Fruit fly (Drosophila melanogaster): ENCODE measurements around the gene tos.
A peak's percentile ranks its signal among the peaks of the same experiment; 100 is the strongest.

Gene tos

dm6 chr2L:18681903-18682302 lies at the start of gene tos:
Gene tos, minus strand, starts transcription at chr2L:18682075.
- no peak for TF ChIP-seq noc (tag; optimal IDR thresholded peaks at IDR 0.05)

DNA sequence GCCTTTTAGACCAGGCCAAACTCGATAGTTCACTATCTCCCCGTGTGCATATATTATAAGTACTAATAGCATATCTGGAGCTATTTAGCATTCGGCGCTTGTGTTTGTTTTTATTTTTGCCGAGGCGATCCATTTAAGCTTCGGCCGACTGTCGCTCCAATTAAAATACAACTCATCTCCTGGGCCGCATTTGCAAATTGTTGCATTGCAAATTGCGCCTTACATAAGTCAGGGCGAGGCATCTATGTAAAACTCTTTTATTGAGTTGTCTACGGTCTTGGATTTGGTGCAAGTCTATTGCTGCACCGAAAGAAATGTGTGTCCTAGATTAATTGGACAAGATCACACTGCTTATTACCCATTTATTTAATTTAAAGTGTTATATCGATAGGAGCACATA lies 46.1 kb upstream of the tos start:
- no peak for TF ChIP-seq noc (tag; optimal IDR thresholded peaks at IDR 0.05)

- no peak for TF ChIP-seq noc (tag; optimal IDR thresholded peaks at IDR 0.05)
Measured at dm6 chr2L:18724842-18725241, 43.0 kb upstream of the tos start.

DNA sequence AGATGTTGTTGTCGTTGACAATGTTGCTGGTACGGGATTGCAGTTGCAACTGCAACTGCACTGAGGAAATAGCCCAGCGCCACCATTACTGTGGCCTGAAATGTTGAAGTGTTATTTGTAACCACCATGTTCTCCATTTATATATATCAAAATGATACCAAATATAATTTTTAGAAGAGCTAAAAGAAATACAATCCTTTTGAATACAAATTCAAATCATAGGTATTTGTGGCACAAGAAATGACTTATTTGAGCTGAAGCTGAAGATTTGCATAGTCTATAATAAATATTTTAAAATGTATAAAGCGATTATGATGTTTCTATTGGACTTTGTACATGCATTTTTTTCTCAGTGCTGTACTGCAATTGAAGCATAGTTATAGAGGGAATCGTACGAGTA lies 37.7 kb upstream of the tos start:
- TF ChIP-seq noc (tag; optimal IDR thresholded peaks at IDR 0.05), result no peak

dm6 chr2L:18717365-18718011 lies 35.6 kb upstream of the tos start:
- no peak for TF ChIP-seq noc (tag; optimal IDR thresholded peaks at IDR 0.05)

DNA sequence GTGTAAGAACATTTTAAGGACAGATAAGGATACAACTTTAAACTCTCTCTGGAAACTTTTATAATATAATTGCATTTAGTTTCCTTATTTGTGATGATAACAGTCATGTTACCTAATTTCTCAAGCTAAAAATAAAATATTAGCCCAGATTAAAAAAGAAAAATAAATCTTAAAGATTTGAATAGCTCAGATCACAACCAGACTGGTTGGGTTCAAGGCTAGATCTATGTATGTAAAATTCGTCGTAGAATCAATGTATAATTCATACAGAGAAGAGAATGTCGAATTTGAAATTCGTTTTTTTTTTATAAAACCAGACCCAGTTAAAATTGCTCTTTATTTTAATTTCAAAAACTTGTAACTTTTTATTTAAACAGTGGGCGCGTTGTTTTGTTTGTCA lies 32.2 kb upstream of the tos start:
- no peak for TF ChIP-seq noc (tag; optimal IDR thresholded peaks at IDR 0.05)

DNA sequence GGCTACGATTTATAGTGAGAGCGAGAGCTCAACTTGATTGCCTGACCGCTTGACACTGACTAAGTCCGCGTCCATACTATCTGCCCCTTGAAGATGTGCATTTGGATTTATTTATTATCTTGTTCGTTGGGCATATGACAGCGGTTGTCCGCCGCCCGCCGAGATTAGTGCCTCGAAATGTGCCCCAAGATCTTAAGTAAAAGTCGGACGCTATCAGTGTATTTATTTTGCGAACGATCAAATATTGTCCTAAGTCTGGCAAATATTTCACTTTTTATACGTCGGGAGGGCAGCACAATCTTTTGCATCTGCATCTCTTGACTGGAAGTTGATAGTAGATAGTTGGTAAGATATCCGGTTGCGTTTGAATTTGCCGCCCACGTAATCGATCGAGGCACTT lies 31.8 kb upstream of the tos start, which contains the start of gene Irk3:
Irk3 (minus strand) TSS at position 63 of the 400 bp plus-strand sequence.
- TF ChIP-seq noc (tag; optimal IDR thresholded peaks at IDR 0.05), result no peak

- peak; percentile 46 for TF ChIP-seq noc (tag; optimal IDR thresholded peaks at IDR 0.05)
Measured at dm6 chr2L:18708239-18708891, 26.5 kb upstream of the tos start, which contains the start of the genes Faf2 and Grip71. Gene Faf2, minus strand, starts transcription at chr2L:18708688. Gene Grip71, plus strand, starts transcription at chr2L:18708846.

DNA sequence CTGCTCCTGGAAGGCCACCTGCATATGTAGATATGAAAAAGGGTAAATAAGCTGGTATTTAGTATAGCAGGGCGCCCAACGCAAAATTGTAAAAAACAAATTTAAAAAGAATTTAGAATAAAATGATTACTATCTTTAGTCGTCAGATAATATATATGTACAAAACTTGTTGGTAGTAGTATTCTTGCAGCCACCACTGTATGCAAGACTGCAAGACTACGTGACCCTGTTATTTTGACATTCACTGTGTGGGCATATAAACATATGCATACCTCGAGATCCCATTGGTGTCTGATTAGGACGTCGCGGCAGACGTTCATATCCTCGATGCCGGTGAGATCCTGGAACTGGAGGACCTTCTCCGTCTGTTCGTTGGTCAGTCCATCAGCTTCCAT lies 26.0 kb upstream of the tos start:
- TF ChIP-seq noc (tag; optimal IDR thresholded peaks at IDR 0.05), result no peak

- peak; percentile 93 for TF ChIP-seq noc (tag; optimal IDR thresholded peaks at IDR 0.05)
Measured at dm6 chr2L:18705617-18706046, 23.8 kb upstream of the tos start, which contains the start of gene Jwa. Gene Jwa, minus strand, starts transcription at chr2L:18705703.

- peak; percentile 85 for TF ChIP-seq noc (tag; optimal IDR thresholded peaks at IDR 0.05)
Measured at dm6 chr2L:18702721-18703488, 21.0 kb upstream of the tos start, which contains the start of the genes CG10376 and CG10343. Gene CG10376, minus strand, starts transcription at chr2L:18703105. Gene CG10343, plus strand, starts transcription at chr2L:18703473.

DNA sequence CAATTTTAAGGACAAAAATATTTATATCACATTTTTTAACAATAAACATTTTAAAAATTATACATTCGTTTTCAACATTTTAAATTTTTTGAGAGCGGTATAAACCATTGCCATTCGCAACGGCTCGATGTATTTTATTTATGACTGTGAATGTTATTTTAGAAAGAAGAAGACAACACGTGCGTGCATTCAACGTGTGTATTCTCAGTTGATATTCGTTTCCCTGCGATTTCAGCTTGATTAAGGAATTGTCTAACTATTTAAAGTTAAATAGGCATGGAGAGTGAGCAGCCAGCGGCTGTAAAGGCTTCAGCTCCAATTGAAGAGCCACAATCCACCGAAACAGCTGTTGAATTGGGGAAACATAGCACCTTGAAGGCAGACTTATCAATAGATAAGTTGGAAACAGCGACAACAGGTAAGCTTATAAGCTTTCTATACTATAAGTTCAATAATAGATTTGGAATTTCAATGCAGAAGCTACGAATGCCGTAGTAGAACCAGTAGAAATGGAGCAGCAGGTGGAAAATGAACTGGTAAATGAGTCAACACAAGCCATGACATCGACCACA lies 16.8 kb upstream of the tos start, which contains the start of gene CG10341:
CG10341 (plus strand) TSS at position 156 of the 572 bp plus-strand sequence.
- no peak for TF ChIP-seq noc (tag; optimal IDR thresholded peaks at IDR 0.05)

DNA sequence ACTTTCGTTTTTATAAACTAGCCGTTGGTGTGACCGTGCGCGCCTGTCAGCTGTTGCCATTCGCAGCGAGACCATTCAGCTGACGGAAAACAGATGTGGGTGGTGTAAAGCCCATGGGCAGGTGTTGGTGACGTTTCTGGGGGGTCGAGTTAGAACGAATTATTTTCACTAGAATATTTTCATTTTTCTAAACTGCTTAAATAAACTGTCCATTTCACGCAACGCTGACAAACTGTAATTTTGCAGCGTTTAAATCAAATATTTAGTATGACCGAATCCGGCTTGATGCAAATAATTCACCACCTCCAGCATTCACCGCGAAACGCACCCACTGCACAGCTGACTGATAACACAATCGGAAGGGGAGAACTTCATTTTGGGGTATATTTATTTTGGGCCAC lies 13.5 kb upstream of the tos start, which contains the start of the genes CG10383 and CG10338:
CG10383 (minus strand) TSS at position 199 of the 401 bp plus-strand sequence.
CG10338 (plus strand) TSS at position 261 of the 401 bp plus-strand sequence.
- TF ChIP-seq noc (tag; optimal IDR thresholded peaks at IDR 0.05), result peak; percentile 87

dm6 chr2L:18694724-18695105 lies 12.8 kb upstream of the tos start:
- no peak for TF ChIP-seq noc (tag; optimal IDR thresholded peaks at IDR 0.05)

DNA sequence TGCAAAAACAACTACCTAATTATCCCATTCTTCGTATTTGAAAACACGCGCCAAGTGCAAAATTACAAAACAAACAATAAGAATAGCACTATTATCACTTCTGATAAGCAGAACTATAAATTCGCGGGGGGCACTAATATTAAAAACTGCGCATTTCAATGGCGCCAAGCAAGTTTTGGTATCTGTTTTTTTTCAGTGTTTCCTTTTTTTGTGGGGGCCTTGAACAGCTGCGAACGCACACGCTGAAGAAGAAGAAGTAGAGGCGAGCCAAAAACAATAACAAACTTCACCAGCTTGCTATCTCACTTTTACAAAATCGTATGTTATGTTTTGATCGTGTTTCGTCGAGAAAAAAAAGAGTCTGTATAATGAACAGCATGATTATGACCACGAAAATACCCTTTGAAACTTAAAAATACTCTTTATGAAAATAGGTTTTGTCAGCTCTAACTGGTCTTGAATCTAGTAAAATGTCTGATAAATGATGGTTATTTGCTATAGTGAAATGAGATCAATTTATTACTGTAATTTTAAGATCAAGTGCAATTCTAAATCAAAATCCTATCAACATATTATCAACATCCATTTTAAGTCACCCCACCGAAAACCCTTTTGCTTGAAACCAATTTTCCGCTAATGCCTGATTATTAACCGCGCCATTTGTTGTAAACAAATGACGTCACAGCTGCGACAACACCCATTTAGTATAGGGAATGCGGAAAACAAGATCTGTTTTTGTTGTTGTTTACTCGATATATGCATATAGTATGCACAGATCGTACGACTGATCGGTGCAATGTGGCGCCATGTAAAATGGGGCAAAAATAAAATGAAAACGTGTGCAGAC lies 12.2 kb upstream of the tos start:
- peak; percentile 77 for TF ChIP-seq noc (tag; optimal IDR thresholded peaks at IDR 0.05)
